Fruit fly (Drosophila melanogaster): ENCODE data around the gene CheA7a.

CheA7a gene

DNA sequence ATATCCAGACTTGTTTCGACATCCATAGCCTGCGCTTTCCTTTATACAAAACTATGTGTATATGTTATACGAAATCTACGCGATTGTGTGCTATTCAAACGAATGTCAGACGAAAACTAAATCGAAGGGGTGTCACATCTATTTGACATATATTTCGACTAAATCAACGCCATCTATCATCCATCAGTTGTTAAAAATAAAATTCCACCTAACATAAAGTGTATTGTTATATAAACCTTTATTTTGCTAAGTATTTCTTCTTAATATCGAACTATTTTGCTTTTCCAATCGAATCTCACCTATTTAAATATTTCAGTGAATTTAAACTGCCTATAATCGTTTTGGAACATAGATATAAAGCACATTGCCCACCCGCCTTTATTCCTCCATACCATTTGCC lies 25.1 kb downstream of the CheA7a start, which contains the start of gene CG15035:
Gene CG15035, minus strand, starts transcription at position 101 of the 400 bp plus-strand sequence.
- TF ChIP-seq ey (GFP tag; optimal IDR thresholded peaks at IDR 0.05), result no peak
- TF ChIP-seq jim (GFP tag; optimal IDR thresholded peaks at IDR 0.05), result no peak
- no peak for TF ChIP-seq lola (GFP tag; optimal IDR thresholded peaks at IDR 0.05)
- TF ChIP-seq Hr83 (GFP tag; optimal IDR thresholded peaks at IDR 0.05; ENCODE audit: poor library complexity, severe bottlenecking), result no peak
- TF ChIP-seq usp (GFP tag; optimal IDR thresholded peaks at IDR 0.05), result no peak
- no peak for TF ChIP-seq foxo (GFP tag; optimal IDR thresholded peaks at IDR 0.05)
- TF ChIP-seq br (GFP tag; optimal IDR thresholded peaks at IDR 0.05), result no peak
- TF ChIP-seq woc (GFP tag; optimal IDR thresholded peaks at IDR 0.05), result no peak

DNA sequence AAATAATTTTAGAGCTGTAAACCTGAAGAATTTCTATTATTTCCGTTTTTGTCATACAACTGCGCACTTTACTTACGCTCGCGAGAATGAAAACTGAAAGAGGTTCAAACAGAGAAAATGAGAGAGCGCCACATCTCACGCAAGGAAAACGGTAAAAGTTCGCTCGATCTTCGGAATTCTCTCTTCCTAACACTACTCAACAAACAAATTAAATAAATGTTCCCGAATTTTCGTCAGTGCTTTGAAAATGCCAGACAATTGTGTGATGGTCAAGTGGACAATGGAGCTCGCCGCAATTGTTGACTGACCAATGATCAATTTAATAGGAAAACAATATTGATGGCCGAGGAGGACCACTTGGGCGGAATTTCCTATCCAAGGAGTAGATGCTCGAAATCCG lies 27.8 kb downstream of the CheA7a start, which contains the start of gene CG1677:
Gene CG1677, minus strand, starts transcription at position 101 of the 400 bp plus-strand sequence.
- TF ChIP-seq brk (GFP tag; optimal IDR thresholded peaks at IDR 0.05) (no peak), woc (GFP tag; optimal IDR thresholded peaks at IDR 0.05) (no peak), dmrt93B (GFP tag; optimal IDR thresholded peaks at IDR 0.05) (no peak), dsf (GFP tag; optimal IDR thresholded peaks at IDR 0.05; ENCODE audit: borderline replicate concordance) (no peak), Vsx2 (GFP tag; optimal IDR thresholded peaks at IDR 0.05; ENCODE audit: partially characterized antibody) (no peak), Hnf4 (GFP tag; optimal IDR thresholded peaks at IDR 0.05) (no peak), Dfd (GFP tag; optimal IDR thresholded peaks at IDR 0.05) (no peak), N (GFP tag; optimal IDR thresholded peaks at IDR 0.05) (no peak), pan (optimal IDR thresholded peaks at IDR 0.05) (no peak), sv (GFP tag; optimal IDR thresholded peaks at IDR 0.05) (no peak), CG9705 (GFP tag; optimal IDR thresholded peaks at IDR 0.05) (no peak), CG32264 (GFP tag; optimal IDR thresholded peaks at IDR 0.05) (no peak), CrebA (GFP tag; optimal IDR thresholded peaks at IDR 0.05; ENCODE audit: borderline replicate concordance) (no peak), fru (GFP tag; optimal IDR thresholded peaks at IDR 0.05) (no peak), Sp1 (GFP tag; optimal IDR thresholded peaks at IDR 0.05) (no peak), Jra (GFP tag; optimal IDR thresholded peaks at IDR 0.05) (no peak)

DNA sequence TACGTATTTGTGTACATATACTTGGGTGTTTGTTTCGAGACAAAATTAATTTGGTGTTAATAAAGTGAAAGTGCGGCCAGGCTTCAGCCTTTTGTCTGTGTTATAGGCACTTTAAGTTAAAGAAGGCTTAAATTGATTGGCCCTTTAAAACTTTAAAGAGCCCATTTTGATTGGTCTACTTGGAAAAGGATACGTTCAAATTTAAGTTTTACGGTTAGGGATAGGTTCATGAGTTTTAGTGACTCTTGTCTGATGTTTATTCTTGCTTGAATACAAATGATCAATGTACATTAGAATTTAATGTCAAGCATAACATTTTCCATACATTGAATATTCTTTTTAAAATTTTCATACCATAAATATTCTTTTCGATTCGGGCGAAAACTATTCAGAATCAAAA lies 29.0 kb downstream of the CheA7a start, which contains the start of gene CG32727:
Gene CG32727, plus strand, starts transcription at position 301 of the 400 bp plus-strand sequence.
- no peak for TF ChIP-seq Myc (optimal IDR thresholded peaks at IDR 0.05)
- no peak for TF ChIP-seq N (GFP tag; optimal IDR thresholded peaks at IDR 0.05)
- TF ChIP-seq Dif (GFP tag; optimal IDR thresholded peaks at IDR 0.05; ENCODE audit: partially characterized antibody), result no peak
- no peak for TF ChIP-seq Hr83 (GFP tag; optimal IDR thresholded peaks at IDR 0.05; ENCODE audit: poor library complexity, severe bottlenecking)
- TF ChIP-seq br (GFP tag; optimal IDR thresholded peaks at IDR 0.05), result no peak
- no peak for TF ChIP-seq Jra (GFP tag; optimal IDR thresholded peaks at IDR 0.05)

DNA sequence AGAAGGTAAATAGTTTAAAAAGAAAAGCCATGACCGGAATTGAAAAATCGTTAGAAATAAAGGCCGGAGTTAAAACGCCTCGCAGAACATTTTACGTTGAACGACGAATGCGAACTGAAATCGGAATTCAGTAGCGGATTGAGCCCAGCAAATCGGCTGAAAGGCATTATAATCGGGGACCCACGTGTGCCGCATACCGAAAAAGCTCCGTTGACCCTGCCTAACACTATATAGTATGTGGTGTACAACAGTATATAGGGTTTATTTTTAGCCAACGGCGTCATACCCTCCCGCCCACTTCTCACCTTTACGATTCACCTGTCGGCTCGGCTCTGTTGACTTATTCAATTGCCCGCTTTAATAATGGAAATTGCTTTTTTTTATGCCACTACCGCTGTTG lies 33.9 kb downstream of the CheA7a start, which contains the start of gene CG42246:
Gene CG42246, minus strand, starts transcription at position 101 of the 400 bp plus-strand sequence.
- TF ChIP-seq Hr83 (GFP tag; optimal IDR thresholded peaks at IDR 0.05; ENCODE audit: poor library complexity, severe bottlenecking), result no peak
- no peak for TF ChIP-seq Rel (GFP tag; optimal IDR thresholded peaks at IDR 0.05)
- TF ChIP-seq Rel (tag; optimal IDR thresholded peaks at IDR 0.05), result no peak
- TF ChIP-seq CG9705 (GFP tag; optimal IDR thresholded peaks at IDR 0.05), result no peak

DNA sequence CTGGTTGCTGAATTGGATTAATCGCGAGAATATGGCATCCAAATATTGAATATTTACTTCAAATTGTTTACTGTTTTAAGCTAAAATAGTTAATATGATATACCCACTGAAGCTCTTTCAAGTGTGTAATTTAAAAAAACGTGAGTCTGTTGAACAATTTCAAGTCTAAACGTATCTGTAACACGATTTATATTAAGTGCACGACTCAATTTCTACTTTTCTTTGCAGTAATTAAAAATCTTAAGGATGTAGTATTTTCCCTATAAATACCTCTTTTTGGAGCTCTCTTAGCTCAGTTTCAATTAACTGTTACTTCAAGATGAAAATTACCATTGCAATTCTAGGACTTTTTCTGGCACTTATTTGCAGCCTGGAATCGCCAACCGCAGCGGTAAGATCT lies 34.4 kb downstream of the CheA7a start, which contains the start of gene CG42704:
Gene CG42704, plus strand, starts transcription at position 301 of the 400 bp plus-strand sequence.
- TF ChIP-seq br (GFP tag; optimal IDR thresholded peaks at IDR 0.05) (no peak), sage (GFP tag; optimal IDR thresholded peaks at IDR 0.05) (no peak), Mio (GFP tag; optimal IDR thresholded peaks at IDR 0.05) (no peak), Abd-B (GFP tag; optimal IDR thresholded peaks at IDR 0.05) (no peak), Rel (GFP tag; optimal IDR thresholded peaks at IDR 0.05) (no peak), Rel (tag; optimal IDR thresholded peaks at IDR 0.05) (no peak), Vsx2 (GFP tag; optimal IDR thresholded peaks at IDR 0.05; ENCODE audit: partially characterized antibody) (no peak), GATAd (GFP tag; optimal IDR thresholded peaks at IDR 0.05) (no peak), tai (GFP tag; optimal IDR thresholded peaks at IDR 0.05) (no peak), usp (GFP tag; optimal IDR thresholded peaks at IDR 0.05) (no peak)

DNA sequence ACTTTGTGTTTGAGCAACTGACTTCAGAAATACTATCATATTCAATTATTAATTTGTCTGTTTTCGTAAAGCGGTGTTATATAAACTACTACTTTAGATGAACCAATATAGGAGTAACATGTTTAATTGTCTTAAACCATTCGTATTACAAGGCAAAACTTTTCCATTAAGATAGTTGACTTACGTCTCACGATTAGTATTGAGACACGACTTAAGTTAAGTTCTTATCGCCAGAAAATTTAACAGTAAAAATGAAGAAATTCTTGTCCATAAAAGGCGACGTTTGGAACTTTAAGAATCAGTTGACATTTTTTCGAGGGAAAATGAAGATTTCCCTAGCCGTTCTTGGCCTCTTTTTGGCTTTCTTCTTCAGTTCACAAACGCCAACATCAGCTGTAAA lies 35.6 kb downstream of the CheA7a start, which contains the start of gene CG42705:
Gene CG42705, plus strand, starts transcription at position 301 of the 400 bp plus-strand sequence.
- TF ChIP-seq dmrt93B (GFP tag; optimal IDR thresholded peaks at IDR 0.05), result no peak
- TF ChIP-seq dl (GFP tag; optimal IDR thresholded peaks at IDR 0.05; ENCODE audit: insufficient read depth in 1 of 2, partially characterized antibody in 2 of 2), result no peak
- no peak for TF ChIP-seq Sp1 (GFP tag; optimal IDR thresholded peaks at IDR 0.05)
- TF ChIP-seq Hnf4 (GFP tag; optimal IDR thresholded peaks at IDR 0.05), result no peak
- no peak for TF ChIP-seq pan (optimal IDR thresholded peaks at IDR 0.05)
- TF ChIP-seq fru (GFP tag; optimal IDR thresholded peaks at IDR 0.05), result no peak
- TF ChIP-seq Hr83 (GFP tag; optimal IDR thresholded peaks at IDR 0.05; ENCODE audit: poor library complexity, severe bottlenecking), result no peak
- TF ChIP-seq Rel (GFP tag; optimal IDR thresholded peaks at IDR 0.05), result no peak
- TF ChIP-seq Rel (tag; optimal IDR thresholded peaks at IDR 0.05), result no peak
- TF ChIP-seq lola (GFP tag; optimal IDR thresholded peaks at IDR 0.05), result no peak
- TF ChIP-seq sv (GFP tag; optimal IDR thresholded peaks at IDR 0.05), result no peak
- TF ChIP-seq CG9705 (GFP tag; optimal IDR thresholded peaks at IDR 0.05), result no peak
- TF ChIP-seq N (GFP tag; optimal IDR thresholded peaks at IDR 0.05), result no peak
- TF ChIP-seq usp (GFP tag; optimal IDR thresholded peaks at IDR 0.05), result no peak

All from whole organism, wandering third instar larva.